Fruit fly (Drosophila melanogaster) whole organism, larva: ENCODE data around the gene Cp19.
A peak's percentile ranks its signal among the peaks of the same experiment; 100 is the strongest.

Experiments
- noc ChIP-seq: fragments of 200-800 bp; sonication (Bioruptor generic); optimal IDR thresholded peaks from 3 replicates; lab custom pipeline; 2019; ENCODE audit warnings: missing biosample characterization, mild to moderate bottlenecking, missing genetic modification characterization, moderate library complexity

The Cp19 gene

dm6 chr3L:8729565-8729964 lies at the start of gene Cp19:
TSS of gene Cp19 (plus strand) at chr3L:8729865.
- no peak for TF ChIP-seq noc (tag; lab: Kevin White, UChicago)

dm6 chr3L:8680353-8680752 lies 49.3 kb upstream of the Cp19 start:
- TF ChIP-seq noc (tag; lab: Kevin White, UChicago) = no peak

dm6 chr3L:8681271-8681670 lies 48.4 kb upstream of the Cp19 start:
- TF ChIP-seq noc (tag; lab: Kevin White, UChicago) = no peak

dm6 chr3L:8681896-8682550 lies 47.6 kb upstream of the Cp19 start:
- TF ChIP-seq noc (tag; lab: Kevin White, UChicago) = no peak

dm6 chr3L:8682551-8683375 lies 46.9 kb upstream of the Cp19 start:
- no peak for TF ChIP-seq noc (tag; lab: Kevin White, UChicago)

dm6 chr3L:8683773-8684172 lies 45.9 kb upstream of the Cp19 start:
- no peak for TF ChIP-seq noc (tag; lab: Kevin White, UChicago)

dm6 chr3L:8684419-8685081 lies 45.1 kb upstream of the Cp19 start:
- TF ChIP-seq noc (tag; lab: Kevin White, UChicago) = no peak

- TF ChIP-seq noc (tag; lab: Kevin White, UChicago) = no peak
These were observed 43.0 kb upstream of the Cp19 start for dm6 chr3L:8686646-8687045.

dm6 chr3L:8688694-8689291 lies 40.9 kb upstream of the Cp19 start:
- peak; percentile 1 for TF ChIP-seq noc (tag; lab: Kevin White, UChicago)

dm6 chr3L:8689675-8690074 lies 40.0 kb upstream of the Cp19 start:
- no peak for TF ChIP-seq noc (tag; lab: Kevin White, UChicago)

- no peak for TF ChIP-seq noc (tag; lab: Kevin White, UChicago)
These were observed 39.0 kb upstream of the Cp19 start for dm6 chr3L:8690630-8691029.

- TF ChIP-seq noc (tag; lab: Kevin White, UChicago) = peak; percentile 76
These were observed 37.5 kb upstream of the Cp19 start for dm6 chr3L:8691891-8692874.

- TF ChIP-seq noc (tag; lab: Kevin White, UChicago) = peak; percentile 50
These were observed 35.8 kb upstream of the Cp19 start for dm6 chr3L:8693558-8694502.

dm6 chr3L:8695959-8696358 lies 33.7 kb upstream of the Cp19 start:
- no peak for TF ChIP-seq noc (tag; lab: Kevin White, UChicago)
